Worm (Caenorhabditis elegans) whole organism, young adult: ENCODE results near the gene srh-243.

Source experiments
- D2030.7 ChIP-seq: fragments of 200-800 bp; sonication (Bioruptor generic); IDR thresholded peaks from 2 replicates; pipeline ENCODE4 v1.3.6; 2022; ENCODE audit warnings: missing genetic modification reagents, missing genetic modification characterization, missing compliant biosample characterization
- F10E7.11 ChIP-seq: sonication (generic microtip); optimal IDR thresholded peaks from 2 replicates; lab custom pipeline; 2017; ENCODE audit warnings: mild to moderate bottlenecking, missing genetic modification characterization, moderate library complexity, missing compliant biosample characterization
- K11D2.4 ChIP-seq: fragments of 200-800 bp; sonication (Bioruptor generic); IDR thresholded peaks from 2 replicates; pipeline ENCODE4 v1.3.6; 2022; ENCODE audit warnings: missing genetic modification reagents, missing genetic modification characterization, missing compliant biosample characterization
- Y53F4B.3 ChIP-seq: fragments of 200-800 bp; sonication (Bioruptor generic); IDR thresholded peaks from 2 replicates; pipeline ENCODE4 v1.3.6; 2022; ENCODE audit warnings: missing genetic modification reagents, missing genetic modification characterization, missing compliant biosample characterization
- Y56A3A.18 ChIP-seq: fragments of 200-800 bp; sonication (Bioruptor generic); IDR thresholded peaks from 2 replicates; pipeline ENCODE4 v1.3.6; 2022; ENCODE audit warnings: missing genetic modification reagents, missing genetic modification characterization, missing compliant biosample characterization
- Y95B8A.8 ChIP-seq: fragments of 200-800 bp; sonication (Bioruptor generic); IDR thresholded peaks from 2 replicates; pipeline ENCODE4 v1.3.6; 2022; ENCODE audit warnings: missing genetic modification reagents, missing genetic modification characterization, missing compliant biosample characterization
- ZK185.1 ChIP-seq: sonication (generic microtip); optimal IDR thresholded peaks from 2 replicates; lab custom pipeline; 2016; ENCODE audit warnings: mild to moderate bottlenecking, missing genetic modification characterization, missing compliant biosample characterization; ENCODE audit not compliant: poor library complexity, severe bottlenecking
- aptf-2 ChIP-seq: fragments of 200-800 bp; sonication (Bioruptor generic); conservative IDR thresholded peaks from 2 replicates; pipeline ENCODE4 v1.3.6; 2022; ENCODE audit warnings: missing genetic modification reagents, missing genetic modification characterization, missing compliant biosample characterization
- attf-6 ChIP-seq: fragments of 200-800 bp; sonication (Bioruptor generic); IDR thresholded peaks from 2 replicates; pipeline ENCODE4 v1.3.6; 2022; ENCODE audit warnings: missing genetic modification reagents, missing genetic modification characterization, missing compliant biosample characterization
- bed-1 ChIP-seq: fragments of 200-800 bp; sonication (Bioruptor generic); IDR thresholded peaks from 2 replicates; pipeline ENCODE4 v1.3.6; 2022; ENCODE audit warnings: missing genetic modification reagents, missing genetic modification characterization, missing compliant biosample characterization
- ccch-3 ChIP-seq: fragments of 200-800 bp; sonication (Bioruptor generic); optimal IDR thresholded peaks from 2 replicates; lab custom pipeline; 2018; ENCODE audit warnings: mild to moderate bottlenecking, missing genetic modification characterization, missing compliant biosample characterization
- cebp-1 ChIP-seq, 2 experiments: fragments of 200-800 bp in 1 of 2; sonication (Bioruptor generic) in 1 of 2; sonication (generic microtip) in 1 of 2; IDR thresholded peaks in 1 of 2; optimal IDR thresholded peaks in 1 of 2; 2 replicates each; pipeline versions ENCODE4 v1.3.6 to Lab custom; 2017 to 2022; ENCODE audit warnings: missing compliant biosample characterization in 2 of 2, missing genetic modification characterization in 2 of 2, mild to moderate bottlenecking in 1 of 2, missing genetic modification reagents in 1 of 2, moderate library complexity in 1 of 2
- ceh-40 ChIP-seq: fragments of 200-800 bp; sonication (Bioruptor generic); IDR thresholded peaks from 2 replicates; pipeline ENCODE4 v1.3.6; 2022; ENCODE audit warnings: missing genetic modification characterization, missing compliant biosample characterization
- chd-7 ChIP-seq: sonication (generic microtip); optimal IDR thresholded peaks from 2 replicates; lab custom pipeline; 2016; ENCODE audit warnings: mild to moderate bottlenecking, missing genetic modification characterization, moderate library complexity, missing compliant biosample characterization
- dox-1 ChIP-seq: fragments of 200-800 bp; sonication (Bioruptor generic); IDR thresholded peaks from 2 replicates; pipeline ENCODE4 v1.3.6; 2022; ENCODE audit warnings: missing genetic modification reagents, missing genetic modification characterization, missing compliant biosample characterization
- dpff-1 ChIP-seq: sonication (generic microtip); optimal IDR thresholded peaks from 2 replicates; lab custom pipeline; 2017; ENCODE audit warnings: mild to moderate bottlenecking, missing genetic modification characterization, missing compliant biosample characterization
- egl-18 ChIP-seq: fragments of 200-800 bp; sonication (Bioruptor generic); IDR thresholded peaks from 2 replicates; pipeline ENCODE4 v1.3.6; 2022; ENCODE audit warnings: missing genetic modification reagents, missing genetic modification characterization, missing compliant biosample characterization
- fkh-3 ChIP-seq: sonication (generic microtip); optimal IDR thresholded peaks from 2 replicates; lab custom pipeline; 2016; ENCODE audit warnings: mild to moderate bottlenecking, missing genetic modification characterization, missing compliant biosample characterization
- him-1 ChIP-seq: sonication (generic microtip); optimal IDR thresholded peaks from 2 replicates; lab custom pipeline; 2016; ENCODE audit warnings: missing genotype, missing genetic modification reagents, missing genetic modification characterization, missing compliant biosample characterization
- hsf-1 ChIP-seq: fragments of 200-800 bp; sonication (Bioruptor generic); IDR thresholded peaks from 2 replicates; pipeline ENCODE4 v1.3.6; 2022; ENCODE audit warnings: missing genetic modification reagents, missing genetic modification characterization, missing compliant biosample characterization
- lag-1 ChIP-seq: fragments of 200-800 bp; sonication (Bioruptor generic); IDR thresholded peaks from 2 replicates; pipeline ENCODE4 v1.3.6; 2022; ENCODE audit warnings: missing genetic modification reagents, missing genetic modification characterization, missing compliant biosample characterization
- lin-35 ChIP-seq, 3 experiments: fragments of 150-350 bp in 2 of 3; sonication (generic microtip) in 1 of 3; optimal IDR thresholded peaks; 2 replicates each; lab custom pipeline; 2014 to 2018; ENCODE audit warnings: missing biosample characterization in 3 of 3, missing genetic modification characterization in 3 of 3, missing genetic modification reagents in 3 of 3
- madf-10 ChIP-seq: sonication (generic microtip); optimal IDR thresholded peaks from 2 replicates; lab custom pipeline; 2016; ENCODE audit warnings: mild to moderate bottlenecking, missing genetic modification characterization, missing compliant biosample characterization
- madf-8 ChIP-seq: fragments of 200-800 bp; sonication (Bioruptor generic); conservative IDR thresholded peaks from 2 replicates; pipeline ENCODE4 v1.3.6; 2022; ENCODE audit warnings: missing genetic modification reagents, missing genetic modification characterization, missing compliant biosample characterization
- mcd-1 ChIP-seq: fragments of 200-800 bp; sonication (Bioruptor generic); IDR thresholded peaks from 2 replicates; pipeline ENCODE4 v1.3.6; 2022; ENCODE audit warnings: missing genetic modification reagents, missing genetic modification characterization, missing compliant biosample characterization
- mel-28 ChIP-seq: sonication (generic microtip); optimal IDR thresholded peaks from 2 replicates; lab custom pipeline; 2016; ENCODE audit warnings: borderline replicate concordance, mild to moderate bottlenecking, missing genetic modification characterization, missing compliant biosample characterization
- nhr-120 ChIP-seq: fragments of 200-800 bp; sonication (Bioruptor generic); IDR thresholded peaks from 2 replicates; pipeline ENCODE4 v1.3.6; 2022; ENCODE audit warnings: missing genetic modification characterization, missing compliant biosample characterization
- nhr-179 ChIP-seq: sonication (generic microtip); optimal IDR thresholded peaks from 2 replicates; lab custom pipeline; 2016; ENCODE audit warnings: mild to moderate bottlenecking, missing genetic modification characterization, missing compliant biosample characterization
- nhr-80 ChIP-seq: sonication (generic microtip); optimal IDR thresholded peaks from 2 replicates; lab custom pipeline; 2016; ENCODE audit warnings: missing genetic modification characterization, missing compliant biosample characterization
- nhr-90 ChIP-seq: sonication (generic microtip); optimal IDR thresholded peaks from 2 replicates; lab custom pipeline; 2016; ENCODE audit warnings: missing genotype, mild to moderate bottlenecking, missing genetic modification characterization, missing compliant biosample characterization
- pbrm-1 ChIP-seq: fragments of 200-800 bp; sonication (Bioruptor generic); IDR thresholded peaks from 2 replicates; pipeline ENCODE4 v1.3.6; 2022; ENCODE audit warnings: missing genetic modification reagents, missing genetic modification characterization, missing compliant biosample characterization
- rec-8 ChIP-seq, 2 experiments: sonication (generic microtip); optimal IDR thresholded peaks; 2 replicates each; lab custom pipeline; 2016; ENCODE audit warnings: mild to moderate bottlenecking in 2 of 2, missing genetic modification characterization in 2 of 2, missing genetic modification reagents in 2 of 2, missing genotype in 2 of 2, missing biosample characterization in 1 of 2, missing compliant biosample characterization in 1 of 2, moderate library complexity in 1 of 2
- rpc-1 ChIP-seq, 2 experiments: fragments of 150-350 bp in 1 of 2; sonication (generic microtip) in 1 of 2; optimal IDR thresholded peaks; 2 replicates each; lab custom pipeline; 2014 to 2018; ENCODE audit warnings: missing biosample characterization in 1 of 2, missing genetic modification characterization in 1 of 2, missing genetic modification reagents in 1 of 2, missing genotype in 1 of 2
- sea-2 ChIP-seq: fragments of 200-800 bp; sonication (Bioruptor generic); IDR thresholded peaks from 2 replicates; pipeline ENCODE4 v1.3.6; 2022; ENCODE audit warnings: missing genetic modification characterization, missing compliant biosample characterization
- snpc-3.4 ChIP-seq: sonication (generic microtip); optimal IDR thresholded peaks from 2 replicates; lab custom pipeline; 2017; ENCODE audit warnings: missing genetic modification characterization, mild to moderate bottlenecking, missing compliant biosample characterization, antibody characterized with exemption, moderate library complexity, missing genotype, missing genetic modification reagents
- snpc-4 ChIP-seq, 5 experiments: fragments of 150-350 bp in 1 of 5; sonication (generic microtip) in 4 of 5; optimal IDR thresholded peaks; 2 replicates each; lab custom pipeline; 2014 to 2018; ENCODE audit warnings: missing genetic modification characterization in 5 of 5, missing biosample characterization in 3 of 5, antibody characterized with exemption in 2 of 5, mild to moderate bottlenecking in 2 of 5, missing compliant biosample characterization in 2 of 5, missing genotype in 2 of 5, moderate library complexity in 2 of 5, missing genetic modification reagents in 1 of 5
- somi-1 ChIP-seq: fragments of 200-800 bp; sonication (Bioruptor generic); optimal IDR thresholded peaks from 2 replicates; lab custom pipeline; 2018; ENCODE audit warnings: mild to moderate bottlenecking, missing genetic modification characterization, missing compliant biosample characterization
- sptf-2 ChIP-seq: fragments of 200-800 bp; sonication (Bioruptor generic); optimal IDR thresholded peaks from 2 replicates; lab custom pipeline; 2018; ENCODE audit warnings: mild to moderate bottlenecking, missing genetic modification characterization, missing compliant biosample characterization
- zfh-2 ChIP-seq: fragments of 200-800 bp; sonication (Bioruptor generic); conservative IDR thresholded peaks from 2 replicates; pipeline ENCODE4 v1.3.6; 2022; ENCODE audit warnings: missing genetic modification reagents, missing genetic modification characterization, missing compliant biosample characterization
- zim-3 ChIP-seq: sonication (generic microtip); optimal IDR thresholded peaks from 2 replicates; lab custom pipeline; 2017; ENCODE audit warnings: mild to moderate bottlenecking, missing genetic modification characterization, moderate library complexity, missing compliant biosample characterization
- ztf-18 ChIP-seq: sonication (generic microtip); optimal IDR thresholded peaks from 2 replicates; lab custom pipeline; 2016; ENCODE audit warnings: missing genotype, mild to moderate bottlenecking, missing genetic modification characterization, missing compliant biosample characterization
- ztf-25 ChIP-seq: fragments of 200-800 bp; sonication (Bioruptor generic); IDR thresholded peaks from 2 replicates; pipeline ENCODE4 v1.3.6; 2022; ENCODE audit warnings: missing genetic modification reagents, missing genetic modification characterization, missing compliant biosample characterization
- ztf-3 ChIP-seq: fragments of 200-800 bp; sonication (Bioruptor generic); optimal IDR thresholded peaks from 2 replicates; lab custom pipeline; 2018; ENCODE audit warnings: mild to moderate bottlenecking, missing genetic modification characterization, missing compliant biosample characterization

The srh-243 gene

DNA sequence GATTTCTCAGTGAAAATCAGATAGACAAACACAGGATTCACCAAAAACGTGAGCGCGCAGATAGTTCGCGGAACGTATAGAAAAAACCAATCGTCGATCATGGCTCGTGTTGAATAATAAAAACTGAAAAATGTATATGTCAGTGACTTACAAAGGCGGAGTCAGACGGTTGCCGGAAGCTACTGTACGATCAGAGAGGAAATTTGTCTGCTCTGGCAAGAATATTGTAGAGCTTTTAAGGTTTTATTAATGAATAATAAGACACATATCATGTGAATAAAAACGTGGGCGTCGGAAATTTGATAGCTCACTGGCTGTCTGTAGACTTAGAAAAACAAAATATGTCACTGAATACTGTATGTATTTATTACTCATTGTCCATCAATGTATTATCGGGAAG is 14.8 kb upstream of the srh-243 start, which contains the start of gene srj-57:
Gene srj-57, minus strand, starts transcription at position 101 of the 400 bp plus-strand sequence.
- TF ChIP-seq hsf-1 (no peak), Y53F4B.3 (GFP tag; lab: Robert Waterston, UW) (no peak), chd-7 (no peak), ztf-18 (tag; lab: Kevin White, UChicago) (no peak), K11D2.4 (GFP tag; lab: Robert Waterston, UW) (no peak), lag-1 (GFP tag; lab: Robert Waterston, UW) (no peak), nhr-80 (tag; lab: Kevin White, UChicago) (no peak), mcd-1 (no peak), Y95B8A.8 (no peak), ceh-40 (GFP tag; lab: Robert Waterston, UW) (no peak), dox-1 (no peak)

DNA sequence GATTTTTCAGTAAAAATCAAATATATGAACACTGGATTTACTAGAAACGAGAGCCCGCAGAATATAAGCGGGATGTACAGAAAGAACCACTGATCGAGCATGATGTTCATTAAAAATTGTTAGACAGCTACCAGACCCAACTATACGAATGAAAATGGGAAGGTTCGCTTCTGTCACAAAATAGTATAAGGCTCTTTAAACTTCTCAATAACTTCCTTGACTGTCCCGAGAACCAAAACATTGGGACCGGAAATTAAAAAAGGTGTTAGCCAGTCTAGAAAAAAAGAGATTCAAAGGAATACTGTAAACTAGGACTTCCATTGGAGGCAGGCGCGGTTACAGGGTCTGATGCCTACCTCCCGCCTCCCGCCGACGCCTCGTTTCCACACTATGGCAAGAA is 12.4 kb upstream of the srh-243 start, which contains the start of gene srj-55:
Gene srj-55, minus strand, starts transcription at position 101 of the 400 bp plus-strand sequence.
- TF ChIP-seq madf-8 (GFP tag; lab: Robert Waterston, UW) (no peak), cebp-1 (GFP tag; IDR thresholded peaks at IDR 0.05; lab: Robert Waterston, UW) (no peak), cebp-1 (tag; optimal IDR thresholded peaks at IDR 0.05; lab: Kevin White, UChicago) (no peak), ztf-18 (tag; lab: Kevin White, UChicago) (no peak), snpc-3.4 (tag; lab: Kevin White, UChicago) (no peak), F10E7.11 (no peak), mel-28 (no peak), bed-1 (no peak), D2030.7 (GFP tag; lab: Robert Waterston, UW) (no peak), nhr-179 (no peak), nhr-120 (GFP tag; lab: Robert Waterston, UW) (no peak), lin-35 (GFP tag; optimal IDR thresholded peaks at IDR 0.05; lab: Kevin White, UChicago) (no peak), madf-10 (tag; lab: Kevin White, UChicago) (no peak), pbrm-1 (no peak), sptf-2 (GFP tag; lab: Kevin White, UChicago) (no peak), sea-2 (GFP tag; lab: Robert Waterston, UW) (no peak), him-1 (tag; lab: Kevin White, UChicago) (no peak), K11D2.4 (GFP tag; lab: Robert Waterston, UW) (no peak), ztf-25 (GFP tag; lab: Robert Waterston, UW) (no peak), aptf-2 (GFP tag; lab: Robert Waterston, UW) (no peak)

DNA sequence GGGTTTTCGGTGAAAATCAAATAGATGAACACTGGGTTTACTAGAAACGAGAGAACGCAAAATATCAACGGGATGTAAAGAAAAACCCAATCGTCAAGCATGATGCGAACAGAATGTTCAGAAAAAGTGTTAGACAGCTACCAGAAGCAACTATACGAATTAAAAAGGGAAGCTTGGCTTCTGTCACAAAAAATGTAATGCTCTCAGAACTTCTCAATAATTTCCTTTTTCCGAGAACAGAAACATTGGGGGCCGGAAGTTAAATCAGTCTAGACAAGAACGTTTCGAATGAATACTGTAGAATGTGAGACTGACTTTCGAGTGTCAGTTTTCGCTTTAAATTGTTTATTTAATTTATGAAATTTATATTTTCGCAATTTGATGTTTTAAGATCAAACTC is 10.5 kb upstream of the srh-243 start, which contains the start of gene srj-54:
Gene srj-54, minus strand, starts transcription at position 101 of the 400 bp plus-strand sequence.
- TF ChIP-seq somi-1 (GFP tag; lab: Kevin White, UChicago) (no peak), hsf-1 (no peak), dpff-1 (no peak), snpc-4 (GFP tag; optimal IDR thresholded peaks at IDR 0.05; lab: Kevin White, UChicago) (no peak), snpc-4 (tag; optimal IDR thresholded peaks at IDR 0.05; lab: Kevin White, UChicago) (no peak)

DNA sequence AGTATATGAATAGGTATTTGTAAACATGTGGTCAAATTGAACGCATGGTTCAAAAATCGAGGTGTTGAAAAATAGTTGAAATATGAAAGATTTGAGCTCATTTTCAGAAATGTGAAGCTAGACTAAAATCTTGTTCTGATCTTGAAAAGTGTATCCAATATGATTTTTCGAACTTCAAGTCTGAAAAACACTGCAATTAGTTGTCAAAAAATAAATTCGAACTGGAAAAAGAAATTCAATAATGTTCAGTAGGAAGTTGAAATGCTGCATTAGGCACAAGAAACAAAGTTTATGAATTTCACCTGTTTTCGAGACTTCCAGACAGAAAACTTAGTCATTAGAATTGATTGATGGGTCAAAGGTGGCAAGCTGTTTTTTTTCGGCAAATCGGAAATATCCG is 8.7 kb upstream of the srh-243 start, which contains the start of gene srh-270:
Gene srh-270, minus strand, starts transcription at position 101 of the 400 bp plus-strand sequence.
- TF ChIP-seq rec-8 (tag; optimal IDR thresholded peaks at IDR 0.05; lab: Kevin White, UChicago) (no peak), ZK185.1 (tag; lab: Kevin White, UChicago) (no peak), attf-6 (GFP tag; lab: Robert Waterston, UW) (no peak), ztf-3 (GFP tag; lab: Kevin White, UChicago) (no peak), nhr-90 (tag; lab: Kevin White, UChicago) (no peak), aptf-2 (GFP tag; lab: Robert Waterston, UW) (no peak), nhr-179 (no peak), egl-18 (no peak), fkh-3 (tag; lab: Kevin White, UChicago) (no peak), zim-3 (no peak), zfh-2 (GFP tag; lab: Robert Waterston, UW) (no peak), rpc-1 (optimal IDR thresholded peaks at IDR 0.05; lab: Kevin White, UChicago) (no peak), rpc-1 (tag; optimal IDR thresholded peaks at IDR 0.05; lab: Kevin White, UChicago) (no peak), Y56A3A.18 (no peak), Y95B8A.8 (no peak), ccch-3 (GFP tag; lab: Kevin White, UChicago) (no peak), him-1 (tag; lab: Kevin White, UChicago) (no peak), sptf-2 (GFP tag; lab: Kevin White, UChicago) (no peak)
